Fruit fly (Drosophila melanogaster): ENCODE data around the gene CG32856.

Gene CG32856

dm6 chr3R:16004015-16004414, 38.9 kb upstream of the CG32856 start (continued):
- no peak for TF ChIP-seq Bdp1 (GFP tag; optimal IDR thresholded peaks at IDR 0.05)
- no peak for TF ChIP-seq CG12104 (GFP tag; optimal IDR thresholded peaks at IDR 0.05)
- TF ChIP-seq Xbp1 (GFP tag; optimal IDR thresholded peaks at IDR 0.05), result peak; percentile 27
- TF ChIP-seq CG7745 (tag; optimal IDR thresholded peaks at IDR 0.05), result no peak
- TF ChIP-seq lov (optimal IDR thresholded peaks at IDR 0.05), result no peak
- no peak for TF ChIP-seq lov (GFP tag; IDR thresholded peaks at IDR 0.05)
- no peak for TF ChIP-seq maf-S (GFP tag; optimal IDR thresholded peaks at IDR 0.05)
- peak; percentile 81 for TF ChIP-seq Bgb (GFP tag; IDR thresholded peaks at IDR 0.05; ENCODE audit: partially characterized antibody)
- peak; percentile 1 for TF ChIP-seq lilli (GFP tag; optimal IDR thresholded peaks at IDR 0.05)
- no peak for TF ChIP-seq Adf1 (GFP tag; IDR thresholded peaks at IDR 0.05)
- TF ChIP-seq CG2129 (GFP tag; IDR thresholded peaks at IDR 0.05; ENCODE audit: partially characterized antibody), result no peak
- TF ChIP-seq NFAT (GFP tag; IDR thresholded peaks at IDR 0.05), result no peak
- TF ChIP-seq Usf (GFP tag; optimal IDR thresholded peaks at IDR 0.05), result no peak
- TF ChIP-seq CG17359 (tag; optimal IDR thresholded peaks at IDR 0.05), result no peak
- no peak for TF ChIP-seq CG4730 (GFP tag; IDR thresholded peaks at IDR 0.05)
- TF ChIP-seq CG2202 (tag; optimal IDR thresholded peaks at IDR 0.05), result peak; percentile 29
- no peak for TF ChIP-seq croc (GFP tag; conservative IDR thresholded peaks at IDR 0.05)
- no peak for TF ChIP-seq CG1602 (GFP tag; optimal IDR thresholded peaks at IDR 0.05)
- no peak for TF ChIP-seq CG7556 (GFP tag; optimal IDR thresholded peaks at IDR 0.05)
- no peak for TF ChIP-seq CG11093 (GFP tag; IDR thresholded peaks at IDR 0.05)
- TF ChIP-seq yki (optimal IDR thresholded peaks at IDR 0.05), result no peak
- TF ChIP-seq amos (GFP tag; IDR thresholded peaks at IDR 0.05; ENCODE audit: partially characterized antibody), result peak; percentile 61
- no peak for TF ChIP-seq CG6175 (GFP tag; IDR thresholded peaks at IDR 0.05)
- no peak for TF ChIP-seq wek (GFP tag; optimal IDR thresholded peaks at IDR 0.05)
- peak; percentile 72 for TF ChIP-seq CG15601 (tag; optimal IDR thresholded peaks at IDR 0.05)
- peak; percentile 31 for TF ChIP-seq CG17829 (tag; optimal IDR thresholded peaks at IDR 0.05)
- TF ChIP-seq CG3726 (GFP tag; IDR thresholded peaks at IDR 0.05), result no peak
- TF ChIP-seq zf30C (GFP tag; optimal IDR thresholded peaks at IDR 0.05), result no peak
- no peak for TF ChIP-seq CG17186 (GFP tag; optimal IDR thresholded peaks at IDR 0.05)
- no peak for TF ChIP-seq fd96Cb (tag; optimal IDR thresholded peaks at IDR 0.05)
- no peak for TF ChIP-seq CG30431 (GFP tag; optimal IDR thresholded peaks at IDR 0.05)
- peak; percentile 13 to 14 for TF ChIP-seq dpn (GFP tag; optimal IDR thresholded peaks at IDR 0.05)
- TF ChIP-seq sob (GFP tag; IDR thresholded peaks at IDR 0.05), result peak; percentile 62
- TF ChIP-seq CG17568 (GFP tag; optimal IDR thresholded peaks at IDR 0.05), result no peak
- peak; percentile 10 for TF ChIP-seq Hmr (GFP tag; optimal IDR thresholded peaks at IDR 0.05)
- no peak for TF ChIP-seq CG12155 (GFP tag; optimal IDR thresholded peaks at IDR 0.05)
- TF ChIP-seq ssp (GFP tag; IDR thresholded peaks at IDR 0.05), result no peak
- TF ChIP-seq luna (GFP tag; optimal IDR thresholded peaks at IDR 0.05), result no peak
- no peak for TF ChIP-seq CG11504 (tag; optimal IDR thresholded peaks at IDR 0.05)
- TF ChIP-seq CG10267 (tag; optimal IDR thresholded peaks at IDR 0.05), result peak; percentile 92
- TF ChIP-seq CG8290 (GFP tag; optimal IDR thresholded peaks at IDR 0.05), result peak; percentile 84
- TF ChIP-seq CG8290 (tag; optimal IDR thresholded peaks at IDR 0.05), result peak in 1 of 2 experiments; percentile 17
- peak; percentile 41 for TF ChIP-seq dm (GFP tag; optimal IDR thresholded peaks at IDR 0.05)
- no peak for TF ChIP-seq CG4282 (GFP tag; optimal IDR thresholded peaks at IDR 0.05)
- TF ChIP-seq tio (GFP tag; optimal IDR thresholded peaks at IDR 0.05), result no peak
- TF ChIP-seq CG10979 (tag; optimal IDR thresholded peaks at IDR 0.05), result peak; percentile 62
- TF ChIP-seq CG11456 (GFP tag; IDR thresholded peaks at IDR 0.05), result no peak
- TF ChIP-seq row (GFP tag; IDR thresholded peaks at IDR 0.05), result no peak
- TF ChIP-seq Nf-YA (GFP tag; IDR thresholded peaks at IDR 0.05), result no peak
- peak; percentile 68; the same call in 2 of the 3 replicates for TF ChIP-seq Opbp (GFP tag; IDR thresholded peaks at IDR 0.05; ENCODE audit: partially characterized antibody)
- TF ChIP-seq crc (GFP tag; optimal IDR thresholded peaks at IDR 0.05), result no peak
- no peak for TF ChIP-seq Dref (GFP tag; IDR thresholded peaks at IDR 0.05)
- TF ChIP-seq CG11085 (GFP tag; IDR thresholded peaks at IDR 0.05), result no peak

All from whole organism, embryonic.